Worm (Caenorhabditis elegans) whole organism, young adult: ENCODE measurements around the gene ugt-6.

Source experiments
- B0019.2 ChIP-seq: fragments of 200-800 bp; sonication (Bioruptor generic); conservative IDR thresholded peaks from 2 replicates; pipeline ENCODE4 v1.3.6; 2022; ENCODE audit warnings: missing genetic modification reagents, missing genetic modification characterization, missing compliant biosample characterization
- B0035.1 ChIP-seq: sonication (generic microtip); optimal IDR thresholded peaks from 2 replicates; lab custom pipeline; 2016; ENCODE audit warnings: missing genetic modification characterization, mild to moderate bottlenecking, missing compliant biosample characterization, missing genotype, missing genetic modification reagents
- B0336.3 ChIP-seq: fragments of 200-800 bp; sonication (Bioruptor generic); IDR thresholded peaks from 2 replicates; pipeline ENCODE4 v1.3.6; 2022; ENCODE audit warnings: missing genetic modification characterization, missing compliant biosample characterization
- C06A6.2 ChIP-seq: fragments of 200-800 bp; sonication (Bioruptor generic); conservative IDR thresholded peaks from 2 replicates; pipeline ENCODE4 v1.3.6; 2022; ENCODE audit warnings: missing genetic modification characterization, missing compliant biosample characterization
- D2030.7 ChIP-seq: fragments of 200-800 bp; sonication (Bioruptor generic); IDR thresholded peaks from 2 replicates; pipeline ENCODE4 v1.3.6; 2022; ENCODE audit warnings: missing genetic modification reagents, missing genetic modification characterization, missing compliant biosample characterization
- F22D6.2 ChIP-seq: sonication (generic microtip); optimal IDR thresholded peaks from 2 replicates; lab custom pipeline; 2016; ENCODE audit warnings: mild to moderate bottlenecking, missing genetic modification characterization, missing compliant biosample characterization
- F23B12.7 ChIP-seq: sonication (generic microtip); optimal IDR thresholded peaks from 2 replicates; lab custom pipeline; 2017; ENCODE audit warnings: missing genetic modification characterization, mild to moderate bottlenecking, missing compliant biosample characterization, antibody characterized with exemption, moderate library complexity; ENCODE audit not compliant: insufficient read depth
- F49E8.2 ChIP-seq: sonication (generic microtip); optimal IDR thresholded peaks from 3 replicates; lab custom pipeline; 2017; ENCODE audit warnings: missing genetic modification characterization, mild to moderate bottlenecking, missing compliant biosample characterization, antibody characterized with exemption, moderate library complexity; ENCODE audit not compliant: insufficient read depth
- K12H6.12 ChIP-seq: fragments of 200-800 bp; sonication (Bioruptor generic); optimal IDR thresholded peaks from 2 replicates; lab custom pipeline; 2018; ENCODE audit warnings: mild to moderate bottlenecking, missing genetic modification characterization, missing compliant biosample characterization
- T26A5.8 ChIP-seq: sonication (generic microtip); optimal IDR thresholded peaks from 2 replicates; lab custom pipeline; 2016; ENCODE audit warnings: missing genetic modification characterization, missing compliant biosample characterization
- Y79H2A.3 ChIP-seq: fragments of 200-800 bp; sonication (Bioruptor generic); conservative IDR thresholded peaks from 2 replicates; pipeline ENCODE4 v1.3.6; 2022; ENCODE audit warnings: missing genetic modification reagents, missing genetic modification characterization, missing compliant biosample characterization
- Y95B8A.8 ChIP-seq: fragments of 200-800 bp; sonication (Bioruptor generic); IDR thresholded peaks from 2 replicates; pipeline ENCODE4 v1.3.6; 2022; ENCODE audit warnings: missing genetic modification reagents, missing genetic modification characterization, missing compliant biosample characterization
- akir-1 ChIP-seq: fragments of 200-800 bp; sonication (Bioruptor generic); optimal IDR thresholded peaks from 2 replicates; lab custom pipeline; 2018; ENCODE audit warnings: mild to moderate bottlenecking, missing genetic modification characterization, moderate library complexity, missing compliant biosample characterization
- atf-7 ChIP-seq: sonication (generic microtip); optimal IDR thresholded peaks from 2 replicates; lab custom pipeline; 2017; ENCODE audit warnings: mild to moderate bottlenecking, missing genetic modification characterization, missing compliant biosample characterization
- attf-3 ChIP-seq: fragments of 200-800 bp; sonication (Bioruptor generic); conservative IDR thresholded peaks from 2 replicates; pipeline ENCODE4 v1.3.6; 2022; ENCODE audit warnings: missing genetic modification reagents, missing genetic modification characterization, missing compliant biosample characterization
- attf-6 ChIP-seq: fragments of 200-800 bp; sonication (Bioruptor generic); IDR thresholded peaks from 2 replicates; pipeline ENCODE4 v1.3.6; 2022; ENCODE audit warnings: missing genetic modification reagents, missing genetic modification characterization, missing compliant biosample characterization
- ceh-79 ChIP-seq: sonication (generic microtip); optimal IDR thresholded peaks from 2 replicates; lab custom pipeline; 2017; ENCODE audit warnings: mild to moderate bottlenecking, missing genetic modification characterization, missing compliant biosample characterization
- ceh-91 ChIP-seq: fragments of 200-800 bp; sonication (Bioruptor generic); IDR thresholded peaks from 2 replicates; pipeline ENCODE4 v1.3.6; 2022; ENCODE audit warnings: missing genetic modification reagents, missing genetic modification characterization, missing compliant biosample characterization
- egl-44 ChIP-seq: fragments of 200-800 bp; sonication (Bioruptor generic); IDR thresholded peaks from 2 replicates; pipeline ENCODE4 v1.3.6; 2022; ENCODE audit warnings: missing genetic modification reagents, missing genetic modification characterization, missing compliant biosample characterization
- egrh-3 ChIP-seq: fragments of 200-800 bp; sonication (Bioruptor generic); IDR thresholded peaks from 2 replicates; pipeline ENCODE4 v1.3.6; 2022; ENCODE audit warnings: missing genetic modification reagents, missing genetic modification characterization, missing compliant biosample characterization
- ekl-4 ChIP-seq: fragments of 200-800 bp; sonication (Bioruptor generic); IDR thresholded peaks from 2 replicates; pipeline ENCODE4 v1.3.6; 2022; ENCODE audit warnings: missing genetic modification reagents, missing genetic modification characterization, missing compliant biosample characterization
- gei-17 ChIP-seq: fragments of 200-800 bp; sonication (Bioruptor generic); optimal IDR thresholded peaks from 2 replicates; lab custom pipeline; 2018; ENCODE audit warnings: mild to moderate bottlenecking, missing genetic modification characterization, missing compliant biosample characterization
- hmg-1.2 ChIP-seq: fragments of 200-800 bp; sonication (Bioruptor generic); IDR thresholded peaks from 2 replicates; pipeline ENCODE4 v1.3.6; 2022; ENCODE audit warnings: missing genetic modification reagents, missing genetic modification characterization, missing compliant biosample characterization
- hmg-20 ChIP-seq: fragments of 200-800 bp; sonication (Bioruptor generic); IDR thresholded peaks from 2 replicates; pipeline ENCODE4 v1.3.6; 2022; ENCODE audit warnings: missing genetic modification reagents, missing genetic modification characterization, missing compliant biosample characterization
- hrde-1 ChIP-seq: sonication (generic microtip); optimal IDR thresholded peaks from 2 replicates; lab custom pipeline; 2016; ENCODE audit warnings: missing genetic modification characterization, mild to moderate bottlenecking, missing compliant biosample characterization, moderate library complexity, missing genotype, missing genetic modification reagents, borderline replicate concordance
- let-607 ChIP-seq, 2 experiments: fragments of 200-800 bp in 1 of 2; sonication (Bioruptor generic) in 1 of 2; sonication (generic microtip) in 1 of 2; optimal IDR thresholded peaks; 2 replicates each; lab custom pipeline; 2016 to 2018; ENCODE audit warnings: mild to moderate bottlenecking in 2 of 2, missing compliant biosample characterization in 2 of 2, missing genetic modification characterization in 2 of 2, moderate library complexity in 2 of 2, missing genotype in 1 of 2
- lin-40 ChIP-seq: sonication (generic microtip); optimal IDR thresholded peaks from 2 replicates; lab custom pipeline; 2016; ENCODE audit warnings: missing genetic modification characterization, mild to moderate bottlenecking, missing compliant biosample characterization, missing genotype, missing genetic modification reagents
- madf-6 ChIP-seq: fragments of 200-800 bp; sonication (Bioruptor generic); IDR thresholded peaks from 2 replicates; pipeline ENCODE4 v1.3.6; 2022; ENCODE audit warnings: missing genetic modification reagents, missing genetic modification characterization, missing compliant biosample characterization
- madf-8 ChIP-seq: fragments of 200-800 bp; sonication (Bioruptor generic); conservative IDR thresholded peaks from 2 replicates; pipeline ENCODE4 v1.3.6; 2022; ENCODE audit warnings: missing genetic modification reagents, missing genetic modification characterization, missing compliant biosample characterization
- mcd-1 ChIP-seq: fragments of 200-800 bp; sonication (Bioruptor generic); IDR thresholded peaks from 2 replicates; pipeline ENCODE4 v1.3.6; 2022; ENCODE audit warnings: missing genetic modification reagents, missing genetic modification characterization, missing compliant biosample characterization
- mes-4 ChIP-seq: sonication (generic microtip); optimal IDR thresholded peaks from 2 replicates; lab custom pipeline; 2016; ENCODE audit warnings: missing genotype, missing genetic modification characterization, missing compliant biosample characterization
- nfya-1 ChIP-seq: sonication (generic microtip); optimal IDR thresholded peaks from 2 replicates; lab custom pipeline; 2017; ENCODE audit warnings: antibody characterized with exemption, missing compliant biosample characterization, missing genetic modification characterization, borderline replicate concordance; ENCODE audit not compliant: insufficient read depth
- nfyb-1 ChIP-seq: fragments of 200-800 bp; sonication (Bioruptor generic); IDR thresholded peaks from 2 replicates; pipeline ENCODE4 v1.3.6; 2022; ENCODE audit warnings: missing genetic modification reagents, missing genetic modification characterization, missing compliant biosample characterization
- nhr-120 ChIP-seq: fragments of 200-800 bp; sonication (Bioruptor generic); IDR thresholded peaks from 2 replicates; pipeline ENCODE4 v1.3.6; 2022; ENCODE audit warnings: missing genetic modification characterization, missing compliant biosample characterization
- nhr-179 ChIP-seq: sonication (generic microtip); optimal IDR thresholded peaks from 2 replicates; lab custom pipeline; 2016; ENCODE audit warnings: mild to moderate bottlenecking, missing genetic modification characterization, missing compliant biosample characterization
- nhr-80 ChIP-seq: sonication (generic microtip); optimal IDR thresholded peaks from 2 replicates; lab custom pipeline; 2016; ENCODE audit warnings: missing genetic modification characterization, missing compliant biosample characterization
- pbrm-1 ChIP-seq: fragments of 200-800 bp; sonication (Bioruptor generic); IDR thresholded peaks from 2 replicates; pipeline ENCODE4 v1.3.6; 2022; ENCODE audit warnings: missing genetic modification reagents, missing genetic modification characterization, missing compliant biosample characterization
- pha-4 ChIP-seq: fragments of 150-350 bp; sonication (generic microtip); optimal IDR thresholded peaks from 2 replicates; lab custom pipeline; 2014; ENCODE audit warnings: missing biosample characterization, missing genetic modification reagents, missing genetic modification characterization
- rpc-1 ChIP-seq, 2 experiments: fragments of 150-350 bp in 1 of 2; sonication (generic microtip) in 1 of 2; optimal IDR thresholded peaks; 2 replicates each; lab custom pipeline; 2014 to 2018; ENCODE audit warnings: missing biosample characterization in 1 of 2, missing genetic modification characterization in 1 of 2, missing genetic modification reagents in 1 of 2, missing genotype in 1 of 2
- sptf-2 ChIP-seq: fragments of 200-800 bp; sonication (Bioruptor generic); optimal IDR thresholded peaks from 2 replicates; lab custom pipeline; 2018; ENCODE audit warnings: mild to moderate bottlenecking, missing genetic modification characterization, missing compliant biosample characterization
- tbp1 ChIP-seq: fragments of 200-800 bp; sonication (Bioruptor generic); optimal IDR thresholded peaks from 2 replicates; lab custom pipeline; 2018; ENCODE audit warnings: mild to moderate bottlenecking, missing genetic modification characterization, missing compliant biosample characterization
- unc-130 ChIP-seq: sonication (generic microtip); optimal IDR thresholded peaks from 2 replicates; lab custom pipeline; 2016; ENCODE audit warnings: missing genetic modification reagents, missing genetic modification characterization, missing compliant biosample characterization
- zfh-2 ChIP-seq: fragments of 200-800 bp; sonication (Bioruptor generic); conservative IDR thresholded peaks from 2 replicates; pipeline ENCODE4 v1.3.6; 2022; ENCODE audit warnings: missing genetic modification reagents, missing genetic modification characterization, missing compliant biosample characterization
- zim-3 ChIP-seq: sonication (generic microtip); optimal IDR thresholded peaks from 2 replicates; lab custom pipeline; 2017; ENCODE audit warnings: mild to moderate bottlenecking, missing genetic modification characterization, moderate library complexity, missing compliant biosample characterization
- ztf-18 ChIP-seq: sonication (generic microtip); optimal IDR thresholded peaks from 2 replicates; lab custom pipeline; 2016; ENCODE audit warnings: missing genotype, mild to moderate bottlenecking, missing genetic modification characterization, missing compliant biosample characterization
- ztf-22 ChIP-seq: fragments of 200-800 bp; sonication (Bioruptor generic); optimal IDR thresholded peaks from 2 replicates; lab custom pipeline; 2018; ENCODE audit warnings: mild to moderate bottlenecking, missing genetic modification characterization, moderate library complexity, missing compliant biosample characterization

Gene ugt-6

ce11 chrV:12784861-12785260 is 13.2 kb downstream of the ugt-6 start, which contains the start of gene sre-20:
Gene sre-20, minus strand, starts transcription at chrV:12784961.
- TF ChIP-seq gei-17: no peak
- no peak for TF ChIP-seq madf-8 (GFP tag; lab: Robert Waterston, UW)
- TF ChIP-seq ekl-4 (GFP tag; lab: Robert Waterston, UW): no peak
- no peak for TF ChIP-seq hmg-20 (GFP tag; lab: Robert Waterston, UW)
- TF ChIP-seq B0035.1: no peak
- no peak for TF ChIP-seq F22D6.2 (tag; lab: Kevin White, UChicago)
- no peak for TF ChIP-seq tbp1 (GFP tag; lab: Kevin White, UChicago)
- TF ChIP-seq nhr-80 (tag; lab: Kevin White, UChicago): no peak
- no peak for TF ChIP-seq egl-44 (GFP tag; lab: Robert Waterston, UW)

ce11 chrV:12780248-12780647 is 17.8 kb downstream of the ugt-6 start:
- TF ChIP-seq zim-3 (tag; lab: Kevin White, UChicago): peak; percentile 91
- TF ChIP-seq nfyb-1 (GFP tag; lab: Robert Waterston, UW): peak; percentile 75
- TF ChIP-seq hmg-1.2 (GFP tag; lab: Robert Waterston, UW): peak; percentile 76
- TF ChIP-seq madf-6 (GFP tag; lab: Robert Waterston, UW): no peak
- TF ChIP-seq lin-40 (tag; lab: Kevin White, UChicago): peak; percentile 14
- TF ChIP-seq ztf-18: peak; percentile 79
- 0 out of 2 replicates have a peak, but pooled peaks have one; percentile 45 for TF ChIP-seq egrh-3 (GFP tag; lab: Robert Waterston, UW)
- peak; percentile 84 for TF ChIP-seq Y79H2A.3 (GFP tag; lab: Robert Waterston, UW)
- TF ChIP-seq hrde-1 (tag; lab: Kevin White, UChicago): no peak
- peak; percentile 35 for TF ChIP-seq mes-4
- peak; percentile 8 to 22 for TF ChIP-seq let-607 (tag; optimal IDR thresholded peaks at IDR 0.05; lab: Kevin White, UChicago)
- peak; percentile 4 for TF ChIP-seq atf-7 (tag; lab: Kevin White, UChicago)
- TF ChIP-seq ztf-22: peak; percentile 21
- TF ChIP-seq ceh-91 (GFP tag; lab: Robert Waterston, UW): peak; percentile 31; the same call in 1 of the 2 replicates
- 0 out of 2 replicates have a peak, but pooled peaks have one; percentile 61 for TF ChIP-seq nhr-120 (GFP tag; lab: Robert Waterston, UW)
- TF ChIP-seq pbrm-1: peak; percentile 81
- no peak for TF ChIP-seq nhr-179 (tag; lab: Kevin White, UChicago)
- TF ChIP-seq unc-130 (GFP tag; lab: Kevin White, UChicago): peak; percentile 17
- peak; percentile 68 for TF ChIP-seq D2030.7
- TF ChIP-seq ceh-79: peak; percentile 69
- TF ChIP-seq C06A6.2 (GFP tag; lab: Robert Waterston, UW): no peak
- TF ChIP-seq rpc-1 (optimal IDR thresholded peaks at IDR 0.05; lab: Kevin White, UChicago): peak; percentile 87
- TF ChIP-seq rpc-1 (tag; optimal IDR thresholded peaks at IDR 0.05; lab: Kevin White, UChicago): peak; percentile 89
- no peak for TF ChIP-seq F49E8.2 (tag; lab: Kevin White, UChicago)
- no peak for TF ChIP-seq pha-4 (tag; lab: Kevin White, UChicago)
- TF ChIP-seq nfya-1 (tag; lab: Kevin White, UChicago): no peak
- peak; percentile 65 for TF ChIP-seq attf-3 (GFP tag; lab: Robert Waterston, UW)
- TF ChIP-seq sptf-2 (GFP tag; lab: Kevin White, UChicago): peak; percentile 59
- TF ChIP-seq Y95B8A.8: peak; percentile 33; the same call in 1 of the 2 replicates
- TF ChIP-seq akir-1 (GFP tag; lab: Kevin White, UChicago): no peak
- TF ChIP-seq attf-6 (GFP tag; lab: Robert Waterston, UW): no peak
- no peak for TF ChIP-seq B0019.2 (GFP tag; lab: Robert Waterston, UW)
- no peak for TF ChIP-seq F22D6.2 (tag; lab: Kevin White, UChicago)
- TF ChIP-seq zfh-2: no peak
- TF ChIP-seq T26A5.8 (tag; lab: Kevin White, UChicago): peak; percentile 59
- peak; percentile 72 for TF ChIP-seq mcd-1 (GFP tag; lab: Robert Waterston, UW)
- TF ChIP-seq madf-8 (GFP tag; lab: Robert Waterston, UW): no peak
- TF ChIP-seq K12H6.12 (tag; lab: Kevin White, UChicago): peak; percentile 44
- no peak for TF ChIP-seq B0336.3 (GFP tag; lab: Robert Waterston, UW)
- TF ChIP-seq gei-17: peak; percentile 13
- peak; percentile 83 for TF ChIP-seq F23B12.7
